Worm (Caenorhabditis elegans): ENCODE data around the gene srz-9.

Gene srz-9

ce11 chrIII:1295149-1295716, 31.4 kb downstream of the srz-9 start, which contains the start of gene fbxa-35:
TSS of gene fbxa-35 (plus strand) at chrIII:1295666.
- peak; percentile 13 for TF ChIP-seq nhr-80 (tag; optimal IDR thresholded peaks at IDR 0.05)
- no peak for TF ChIP-seq sea-2 (GFP tag; IDR thresholded peaks at IDR 0.05)

ce11 chrIII:1297604-1298003, 33.8 kb downstream of the srz-9 start, which contains the start of gene fbxa-28:
TSS of gene fbxa-28 (plus strand) at chrIII:1297904.
- TF ChIP-seq B0035.1 (tag; optimal IDR thresholded peaks at IDR 0.05) (no peak), lsy-27 (tag; optimal IDR thresholded peaks at IDR 0.05; ENCODE audit: borderline replicate concordance, insufficient read depth) (no peak), bed-2 (GFP tag; IDR thresholded peaks at IDR 0.05) (no peak), unc-130 (GFP tag; optimal IDR thresholded peaks at IDR 0.05) (no peak), Y95B8A.8 (GFP tag; IDR thresholded peaks at IDR 0.05) (no peak), ztf-6 (GFP tag; IDR thresholded peaks at IDR 0.05) (no peak), mcd-1 (GFP tag; IDR thresholded peaks at IDR 0.05) (no peak), F52B5.7 (tag; optimal IDR thresholded peaks at IDR 0.05) (no peak), F33H1.4 (GFP tag; IDR thresholded peaks at IDR 0.05) (no peak), dpl-1 (GFP tag; optimal IDR thresholded peaks at IDR 0.05) (no peak), rec-8 (tag; optimal IDR thresholded peaks at IDR 0.05) (no peak), cebp-1 (GFP tag; IDR thresholded peaks at IDR 0.05) (no peak), cebp-1 (tag; optimal IDR thresholded peaks at IDR 0.05) (no peak), let-526 (GFP tag; IDR thresholded peaks at IDR 0.05) (no peak), sea-2 (GFP tag; IDR thresholded peaks at IDR 0.05) (no peak), tbp1 (GFP tag; optimal IDR thresholded peaks at IDR 0.05) (no peak), Y56A3A.18 (GFP tag; IDR thresholded peaks at IDR 0.05) (no peak), athp-1 (tag; optimal IDR thresholded peaks at IDR 0.05) (no peak)

ce11 chrIII:1303414-1303813, 39.6 kb downstream of the srz-9 start, which contains the start of gene fbxa-75:
TSS of gene fbxa-75 (plus strand) at chrIII:1303714.
- no peak for TF ChIP-seq lsy-27 (tag; optimal IDR thresholded peaks at IDR 0.05; ENCODE audit: borderline replicate concordance, insufficient read depth)
- no peak for TF ChIP-seq madf-10 (tag; optimal IDR thresholded peaks at IDR 0.05)
- no peak for TF ChIP-seq tbp1 (GFP tag; optimal IDR thresholded peaks at IDR 0.05)
- no peak for TF ChIP-seq athp-1 (tag; optimal IDR thresholded peaks at IDR 0.05)
- no peak for TF ChIP-seq ekl-4 (GFP tag; IDR thresholded peaks at IDR 0.05)
- no peak for TF ChIP-seq B0336.3 (GFP tag; IDR thresholded peaks at IDR 0.05)

ce11 chrIII:1307333-1307732, 43.5 kb downstream of the srz-9 start:
- TF ChIP-seq gei-17 (GFP tag; optimal IDR thresholded peaks at IDR 0.05): no peak
- no peak for TF ChIP-seq lsy-27 (tag; optimal IDR thresholded peaks at IDR 0.05; ENCODE audit: borderline replicate concordance, insufficient read depth)
- no peak for TF ChIP-seq Y53G8AR.9 (GFP tag; conservative IDR thresholded peaks at IDR 0.05)
- peak; percentile 84 for TF ChIP-seq hmg-1.2 (GFP tag; IDR thresholded peaks at IDR 0.05)
- TF ChIP-seq nhr-80 (tag; optimal IDR thresholded peaks at IDR 0.05): no peak

ce11 chrIII:1308209-1308608, 44.4 kb downstream of the srz-9 start, which contains the start of gene fbxa-79:
TSS of gene fbxa-79 (minus strand) at chrIII:1308294.
- TF ChIP-seq cebp-1 (GFP tag; IDR thresholded peaks at IDR 0.05): peak; percentile 91
- TF ChIP-seq cebp-1 (tag; optimal IDR thresholded peaks at IDR 0.05): peak; percentile 93
- TF ChIP-seq madf-6 (GFP tag; IDR thresholded peaks at IDR 0.05): no peak
- no peak for TF ChIP-seq ztf-18 (tag; optimal IDR thresholded peaks at IDR 0.05)
- no peak for TF ChIP-seq Y53G8AR.9 (GFP tag; conservative IDR thresholded peaks at IDR 0.05)
- TF ChIP-seq attf-3 (GFP tag; conservative IDR thresholded peaks at IDR 0.05): no peak
- no peak for TF ChIP-seq egl-18 (GFP tag; IDR thresholded peaks at IDR 0.05)
- no peak for TF ChIP-seq nhr-27 (tag; optimal IDR thresholded peaks at IDR 0.05)
- TF ChIP-seq ceh-40 (GFP tag; IDR thresholded peaks at IDR 0.05): no peak
- TF ChIP-seq tbx-9 (tag; optimal IDR thresholded peaks at IDR 0.05; ENCODE audit: borderline replicate concordance): no peak
- no peak for TF ChIP-seq ceh-100 (GFP tag; IDR thresholded peaks at IDR 0.05)
- TF ChIP-seq nhr-80 (tag; optimal IDR thresholded peaks at IDR 0.05): peak; percentile 36
- TF ChIP-seq lin-54 (GFP tag; optimal IDR thresholded peaks at IDR 0.05): no peak
- TF ChIP-seq somi-1 (GFP tag; optimal IDR thresholded peaks at IDR 0.05): no peak
- no peak for TF ChIP-seq attf-6 (GFP tag; IDR thresholded peaks at IDR 0.05)
- TF ChIP-seq ZK185.1 (tag; optimal IDR thresholded peaks at IDR 0.05; ENCODE audit: poor library complexity, severe bottlenecking): no peak
